Worm (Caenorhabditis elegans): ENCODE results near the gene E01G6.2.

DNA sequence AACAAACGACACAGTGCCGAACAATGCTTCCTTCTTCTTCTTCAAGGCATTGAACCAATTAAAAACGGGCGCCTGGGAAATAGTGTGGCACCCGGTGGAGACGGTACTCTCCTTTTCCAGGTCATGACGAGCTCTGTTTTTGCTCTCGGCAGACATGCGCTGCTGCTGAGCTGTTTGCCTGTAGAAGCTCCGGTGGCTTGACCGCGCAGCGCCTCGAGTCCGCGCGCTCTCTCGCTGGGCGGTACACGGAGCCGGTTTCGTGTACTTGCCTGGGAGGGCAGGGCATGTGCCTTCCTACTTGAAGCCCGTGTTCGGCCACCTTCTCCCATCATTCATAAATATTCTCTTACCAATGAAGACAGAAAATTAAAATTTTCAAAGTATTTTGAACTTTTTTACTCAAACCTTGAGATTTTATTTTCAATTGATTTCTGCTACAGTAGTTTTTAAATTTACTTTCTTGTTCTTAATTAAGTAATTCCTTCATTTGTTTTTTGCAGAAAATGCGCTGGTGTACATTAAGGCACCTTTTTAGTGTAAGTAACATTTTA is 4.0 kb downstream of the E01G6.2 start, which contains the start of gene E01G6.1:
- TF ChIP-seq fkh-6 (tag; optimal IDR thresholded peaks at IDR 0.05) (no peak), pqm-1 (tag; optimal IDR thresholded peaks at IDR 0.05) (no peak), ets-4 (tag; optimal IDR thresholded peaks at IDR 0.05) (no peak), F13H6.1 (tag; optimal IDR thresholded peaks at IDR 0.05) (no peak), pha-4 (tag; optimal IDR thresholded peaks at IDR 0.05) (no peak), ceh-31 (tag; optimal IDR thresholded peaks at IDR 0.05) (no peak), nfya-1 (tag; optimal IDR thresholded peaks at IDR 0.05) (no peak), ceh-2 (tag; optimal IDR thresholded peaks at IDR 0.05) (no peak)
